Worm (Caenorhabditis elegans) whole organism, young adult: ENCODE results near the gene ttr-44.

Source experiments
- F57C9.4 ChIP-seq: sonication (generic microtip); optimal IDR thresholded peaks from 2 replicates; lab custom pipeline; 2017; ENCODE audit warnings: mild to moderate bottlenecking, missing genetic modification characterization, missing compliant biosample characterization
- Y53F4B.3 ChIP-seq: fragments of 200-800 bp; sonication (Bioruptor generic); IDR thresholded peaks from 2 replicates; pipeline ENCODE4 v1.3.6; 2022; ENCODE audit warnings: missing genetic modification reagents, missing genetic modification characterization, missing compliant biosample characterization
- ama-1 ChIP-seq, 3 experiments: fragments of 150-350 bp in 1 of 3; sonication (generic microtip) in 2 of 3; optimal IDR thresholded peaks; 2 replicates each; lab custom pipeline; 2014 to 2018; ENCODE audit warnings: missing biosample characterization in 2 of 3, missing genetic modification characterization in 2 of 3, missing genetic modification reagents in 2 of 3
- egrh-3 ChIP-seq: fragments of 200-800 bp; sonication (Bioruptor generic); IDR thresholded peaks from 2 replicates; pipeline ENCODE4 v1.3.6; 2022; ENCODE audit warnings: missing genetic modification reagents, missing genetic modification characterization, missing compliant biosample characterization
- nfya-1 ChIP-seq: sonication (generic microtip); optimal IDR thresholded peaks from 2 replicates; lab custom pipeline; 2017; ENCODE audit warnings: antibody characterized with exemption, missing compliant biosample characterization, missing genetic modification characterization, borderline replicate concordance; ENCODE audit not compliant: insufficient read depth
- rcor-1 ChIP-seq: fragments of 200-800 bp; sonication (Bioruptor generic); IDR thresholded peaks from 2 replicates; pipeline ENCODE4 v1.3.6; 2022; ENCODE audit warnings: missing genetic modification reagents, missing genetic modification characterization, missing compliant biosample characterization
- snpc-1.1 ChIP-seq: sonication (generic microtip); optimal IDR thresholded peaks from 2 replicates; lab custom pipeline; 2017; ENCODE audit warnings: missing genetic modification characterization, mild to moderate bottlenecking, missing compliant biosample characterization, antibody characterized with exemption, moderate library complexity, missing genotype, missing genetic modification reagents; ENCODE audit not compliant: insufficient read depth

- TF ChIP-seq Y53F4B.3 (GFP tag; lab: Robert Waterston, UW) (no peak), rcor-1 (GFP tag; lab: Robert Waterston, UW) (no peak), F57C9.4 (tag; lab: Kevin White, UChicago) (no peak), egrh-3 (GFP tag; lab: Robert Waterston, UW) (no peak), nfya-1 (no peak), ama-1 (optimal IDR thresholded peaks at IDR 0.05; lab: Kevin White, UChicago) (no peak), ama-1 (GFP tag; optimal IDR thresholded peaks at IDR 0.05; lab: Kevin White, UChicago) (no peak), snpc-1.1 (tag; lab: Kevin White, UChicago) (no peak)
These were observed 46.2 kb downstream of the ttr-44 start, which contains the start of gene T10G3.4 for ce11 chrV:13484339-13484738.
